Worm (Caenorhabditis elegans) whole organism, late embryonic: ENCODE measurements around the gene pxl-1.

ENCODE experiments used
- C08G9.2 ChIP-seq: sonication (generic microtip); optimal IDR thresholded peaks from 2 replicates; lab custom pipeline; 2016; ENCODE audit warnings: mild to moderate bottlenecking, missing genetic modification characterization, moderate library complexity, missing compliant biosample characterization
- C38D4.7 ChIP-seq: fragments of 200-800 bp; sonication (Bioruptor generic); optimal IDR thresholded peaks from 2 replicates; lab custom pipeline; 2018; ENCODE audit warnings: mild to moderate bottlenecking, missing genetic modification characterization, moderate library complexity, missing compliant biosample characterization
- F13H6.1 ChIP-seq: sonication (generic microtip); optimal IDR thresholded peaks from 2 replicates; lab custom pipeline; 2016; ENCODE audit warnings: missing genetic modification characterization, missing compliant biosample characterization
- K09A11.1 ChIP-seq: sonication (generic microtip); optimal IDR thresholded peaks from 2 replicates; lab custom pipeline; 2017; ENCODE audit warnings: antibody characterized with exemption, mild to moderate bottlenecking, missing genetic modification characterization, missing compliant biosample characterization; ENCODE audit not compliant: insufficient read depth
- Y22D7AL.16 ChIP-seq: sonication (generic microtip); optimal IDR thresholded peaks from 2 replicates; lab custom pipeline; 2016; ENCODE audit warnings: missing genetic modification characterization, missing compliant biosample characterization
- ahr-1 ChIP-seq: sonication (generic microtip); optimal IDR thresholded peaks from 2 replicates; lab custom pipeline; 2016; ENCODE audit warnings: missing genetic modification characterization, missing compliant biosample characterization
- ama-1 ChIP-seq: fragments of 150-350 bp; optimal IDR thresholded peaks from 2 replicates; lab custom pipeline; 2014
- ceh-14 ChIP-seq: sonication (generic microtip); optimal IDR thresholded peaks from 2 replicates; lab custom pipeline; 2016; ENCODE audit warnings: missing genotype, missing genetic modification characterization, missing compliant biosample characterization
- ceh-18 ChIP-seq: sonication (generic microtip); optimal IDR thresholded peaks from 2 replicates; lab custom pipeline; 2016; ENCODE audit warnings: missing genetic modification characterization, missing compliant biosample characterization
- ceh-19 ChIP-seq: fragments of 200-800 bp; sonication (Bioruptor generic); optimal IDR thresholded peaks from 2 replicates; lab custom pipeline; 2018; ENCODE audit warnings: mild to moderate bottlenecking, missing genetic modification characterization, missing compliant biosample characterization
- ceh-22 ChIP-seq: sonication (generic microtip); optimal IDR thresholded peaks from 2 replicates; lab custom pipeline; 2017; ENCODE audit warnings: missing biosample characterization, missing genetic modification characterization
- ceh-24 ChIP-seq: sonication (generic microtip); optimal IDR thresholded peaks from 2 replicates; lab custom pipeline; 2016; ENCODE audit warnings: mild to moderate bottlenecking, missing genetic modification characterization, missing compliant biosample characterization
- ceh-30 ChIP-seq: fragments of 150-350 bp; optimal IDR thresholded peaks from 2 replicates; lab custom pipeline; 2014; ENCODE audit warnings: missing biosample characterization, missing genetic modification characterization
- ceh-31 ChIP-seq: sonication (generic microtip); optimal IDR thresholded peaks from 2 replicates; lab custom pipeline; 2016; ENCODE audit warnings: missing genetic modification characterization, missing compliant biosample characterization
- ceh-48 ChIP-seq: sonication (generic microtip); optimal IDR thresholded peaks from 2 replicates; lab custom pipeline; 2016; ENCODE audit warnings: missing genetic modification characterization, inconsistent platforms, missing compliant biosample characterization
- ceh-6 ChIP-seq: fragments of 200-800 bp; sonication (Bioruptor generic); optimal IDR thresholded peaks from 2 replicates; lab custom pipeline; 2018; ENCODE audit warnings: mild to moderate bottlenecking, missing genetic modification characterization, missing compliant biosample characterization
- che-1 ChIP-seq: sonication (generic microtip); optimal IDR thresholded peaks from 2 replicates; lab custom pipeline; 2016; ENCODE audit warnings: mild to moderate bottlenecking, missing genetic modification characterization, missing compliant biosample characterization
- dmd-4 ChIP-seq: sonication (generic microtip); optimal IDR thresholded peaks from 2 replicates; lab custom pipeline; 2016; ENCODE audit warnings: borderline replicate concordance, missing genetic modification characterization, missing compliant biosample characterization
- ets-4 ChIP-seq: sonication (generic microtip); optimal IDR thresholded peaks from 2 replicates; lab custom pipeline; 2016; ENCODE audit warnings: missing genetic modification characterization, missing compliant biosample characterization
- eyg-1 ChIP-seq: sonication (generic microtip); optimal IDR thresholded peaks from 2 replicates; lab custom pipeline; 2016; ENCODE audit warnings: missing genotype, missing genetic modification characterization, missing compliant biosample characterization
- fax-1 ChIP-seq: sonication (generic microtip); optimal IDR thresholded peaks from 2 replicates; lab custom pipeline; 2016; ENCODE audit warnings: missing genotype, missing genetic modification characterization, missing compliant biosample characterization
- fkh-10 ChIP-seq: fragments of 150-350 bp; optimal IDR thresholded peaks from 2 replicates; lab custom pipeline; 2014; ENCODE audit warnings: missing biosample characterization, missing genetic modification reagents, missing genetic modification characterization
- fkh-6 ChIP-seq: sonication (generic microtip); optimal IDR thresholded peaks from 2 replicates; lab custom pipeline; 2016; ENCODE audit warnings: missing genetic modification characterization, missing compliant biosample characterization
- hlh-13 ChIP-seq: fragments of 200-800 bp; sonication (Bioruptor generic); optimal IDR thresholded peaks from 2 replicates; lab custom pipeline; 2018; ENCODE audit warnings: mild to moderate bottlenecking, missing genetic modification characterization, missing compliant biosample characterization
- hlh-15 ChIP-seq: sonication (generic microtip); optimal IDR thresholded peaks from 2 replicates; lab custom pipeline; 2016; ENCODE audit warnings: missing genetic modification characterization, missing compliant biosample characterization
- hlh-30 ChIP-seq: sonication (generic microtip); optimal IDR thresholded peaks from 2 replicates; lab custom pipeline; 2017; ENCODE audit warnings: antibody characterized with exemption, missing genetic modification characterization, missing compliant biosample characterization; ENCODE audit not compliant: insufficient read depth
- hlh-6 ChIP-seq: sonication (generic microtip); optimal IDR thresholded peaks from 2 replicates; lab custom pipeline; 2016; ENCODE audit warnings: missing genotype, missing genetic modification characterization, missing compliant biosample characterization
- lim-6 ChIP-seq: sonication (generic microtip); optimal IDR thresholded peaks from 2 replicates; lab custom pipeline; 2016; ENCODE audit warnings: missing genetic modification characterization, missing compliant biosample characterization
- nfya-1 ChIP-seq: sonication (generic microtip); optimal IDR thresholded peaks from 2 replicates; lab custom pipeline; 2017; ENCODE audit warnings: missing genetic modification characterization, mild to moderate bottlenecking, missing compliant biosample characterization, antibody characterized with exemption, moderate library complexity
- npax-4 ChIP-seq: sonication (generic microtip); optimal IDR thresholded peaks from 2 replicates; lab custom pipeline; 2016; ENCODE audit warnings: missing genetic modification characterization, missing compliant biosample characterization
- odd-2 ChIP-seq: sonication (generic microtip); optimal IDR thresholded peaks from 2 replicates; lab custom pipeline; 2017; ENCODE audit warnings: antibody characterized with exemption, mild to moderate bottlenecking, missing genetic modification characterization, missing compliant biosample characterization
- pag-3 ChIP-seq: sonication (generic microtip); optimal IDR thresholded peaks from 2 replicates; lab custom pipeline; 2016; ENCODE audit warnings: missing compliant biosample characterization, missing genetic modification characterization, borderline replicate concordance
- pax-1 ChIP-seq: fragments of 150-350 bp; optimal IDR thresholded peaks from 2 replicates; lab custom pipeline; 2014; ENCODE audit warnings: missing biosample characterization, missing genetic modification characterization
- pqm-1 ChIP-seq: sonication (generic microtip); optimal IDR thresholded peaks from 2 replicates; lab custom pipeline; 2016; ENCODE audit warnings: missing genetic modification characterization, missing compliant biosample characterization
- rnt-1 ChIP-seq: sonication (generic microtip); optimal IDR thresholded peaks from 2 replicates; lab custom pipeline; 2016; ENCODE audit warnings: missing genetic modification characterization, missing compliant biosample characterization
- sox-4 ChIP-seq: sonication (generic microtip); optimal IDR thresholded peaks from 2 replicates; lab custom pipeline; 2017; ENCODE audit warnings: mild to moderate bottlenecking, missing genetic modification characterization, inconsistent platforms, missing compliant biosample characterization
- syd-9 ChIP-seq: sonication (generic microtip); optimal IDR thresholded peaks from 2 replicates; lab custom pipeline; 2016; ENCODE audit warnings: mild to moderate bottlenecking, missing genetic modification characterization, moderate library complexity, missing compliant biosample characterization
- tbx-2 ChIP-seq: sonication (generic microtip); optimal IDR thresholded peaks from 2 replicates; lab custom pipeline; 2016; ENCODE audit warnings: missing genetic modification characterization, missing compliant biosample characterization
- tbx-7 ChIP-seq: sonication (generic microtip); optimal IDR thresholded peaks from 2 replicates; lab custom pipeline; 2016; ENCODE audit warnings: missing genotype, missing genetic modification characterization, missing compliant biosample characterization
- unc-3 ChIP-seq, 2 experiments: fragments of 200-800 bp in 1 of 2; sonication (Bioruptor generic) in 1 of 2; sonication (generic microtip) in 1 of 2; conservative IDR thresholded peaks in 1 of 2; optimal IDR thresholded peaks in 1 of 2; 2 replicates each; pipeline versions ENCODE4 v1.3.6 to Lab custom; 2016 to 2022; ENCODE audit warnings: missing compliant biosample characterization in 2 of 2, missing genetic modification characterization in 2 of 2, missing genetic modification reagents in 1 of 2
- unc-42 ChIP-seq: sonication (generic microtip); optimal IDR thresholded peaks from 2 replicates; lab custom pipeline; 2016; ENCODE audit warnings: missing genotype, missing genetic modification characterization, missing compliant biosample characterization
- unc-86 ChIP-seq: sonication (generic microtip); optimal IDR thresholded peaks from 2 replicates; lab custom pipeline; 2016; ENCODE audit warnings: missing genetic modification characterization, missing compliant biosample characterization
- zip-5 ChIP-seq: sonication (generic microtip); optimal IDR thresholded peaks from 2 replicates; lab custom pipeline; 2016; ENCODE audit warnings: missing genetic modification characterization, missing compliant biosample characterization
- ztf-16 ChIP-seq: sonication (generic microtip); optimal IDR thresholded peaks from 2 replicates; lab custom pipeline; 2017; ENCODE audit warnings: missing genetic modification characterization, missing compliant biosample characterization

The pxl-1 gene

ce11 chrIII:5884459-5884858, 11.4 kb downstream of the pxl-1 start:
- TF ChIP-seq hlh-6 (tag; lab: Kevin White, UChicago) (no peak), fkh-6 (tag; lab: Kevin White, UChicago) (no peak), lim-6 (tag; lab: Kevin White, UChicago) (no peak), C38D4.7 (no peak), K09A11.1 (no peak), pag-3 (no peak), hlh-30 (tag; lab: Kevin White, UChicago) (no peak), tbx-2 (tag; lab: Kevin White, UChicago) (no peak), ceh-18 (tag; lab: Kevin White, UChicago) (no peak), unc-42 (tag; lab: Kevin White, UChicago) (no peak), ama-1 (lab: Kevin White, UChicago) (no peak), rnt-1 (tag; lab: Kevin White, UChicago) (no peak), ztf-16 (tag; lab: Kevin White, UChicago) (no peak), syd-9 (tag; lab: Kevin White, UChicago) (no peak), hlh-13 (GFP tag; lab: Kevin White, UChicago) (no peak), fkh-10 (GFP tag; lab: Kevin White, UChicago) (no peak), tbx-7 (tag; lab: Kevin White, UChicago) (no peak)

DNA sequence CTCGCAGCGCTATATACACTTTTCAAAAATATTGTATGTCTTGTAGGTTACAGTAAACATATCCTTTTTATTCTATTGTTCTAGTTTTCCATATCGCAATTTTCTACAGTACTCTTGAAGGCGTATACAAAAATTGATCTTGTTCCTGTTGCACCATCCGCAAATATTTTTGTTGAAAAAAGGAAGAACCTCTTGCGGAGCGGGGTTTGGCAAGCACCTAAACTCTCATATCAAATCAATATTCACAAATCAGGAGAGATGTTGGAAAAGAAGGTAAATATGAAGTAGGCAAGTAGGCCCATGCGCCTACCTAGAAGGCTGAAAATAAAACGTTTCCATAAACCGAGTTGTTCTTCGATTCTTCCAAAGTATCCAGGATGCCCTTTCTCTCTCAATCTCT, 11.8 kb downstream of the pxl-1 start, which contains the start of gene C28H8.5:
Gene C28H8.5, plus strand, starts transcription at position 301 of the 400 bp plus-strand sequence.
- TF ChIP-seq zip-5: no peak
- TF ChIP-seq unc-3 (GFP tag; conservative IDR thresholded peaks at IDR 0.05; lab: Robert Waterston, UW): no peak
- TF ChIP-seq unc-3 (tag; optimal IDR thresholded peaks at IDR 0.05; lab: Kevin White, UChicago): no peak
- no peak for TF ChIP-seq che-1 (tag; lab: Kevin White, UChicago)
- TF ChIP-seq eyg-1: no peak
- no peak for TF ChIP-seq K09A11.1
- TF ChIP-seq unc-86: no peak
- TF ChIP-seq odd-2: no peak
- TF ChIP-seq ceh-14 (tag; lab: Kevin White, UChicago): no peak
- TF ChIP-seq pax-1: no peak
- no peak for TF ChIP-seq syd-9 (tag; lab: Kevin White, UChicago)
- no peak for TF ChIP-seq ceh-31 (tag; lab: Kevin White, UChicago)
- TF ChIP-seq fax-1 (tag; lab: Kevin White, UChicago): no peak
- no peak for TF ChIP-seq ztf-16 (tag; lab: Kevin White, UChicago)
- no peak for TF ChIP-seq ceh-24
- TF ChIP-seq Y22D7AL.16 (tag; lab: Kevin White, UChicago): no peak
- no peak for TF ChIP-seq hlh-15 (tag; lab: Kevin White, UChicago)
- no peak for TF ChIP-seq ceh-48 (tag; lab: Kevin White, UChicago)
- no peak for TF ChIP-seq F13H6.1 (tag; lab: Kevin White, UChicago)
- no peak for TF ChIP-seq hlh-30 (tag; lab: Kevin White, UChicago)

- TF ChIP-seq dmd-4: no peak
- TF ChIP-seq fkh-6 (tag; lab: Kevin White, UChicago): no peak
Measured at ce11 chrIII:5883517-5883916, 12.3 kb downstream of the pxl-1 start.

- TF ChIP-seq ceh-30 (tag; lab: Kevin White, UChicago) (no peak), hlh-13 (GFP tag; lab: Kevin White, UChicago) (no peak), ahr-1 (tag; lab: Kevin White, UChicago) (no peak), sox-4 (tag; lab: Kevin White, UChicago) (no peak), pqm-1 (tag; lab: Kevin White, UChicago) (no peak), C08G9.2 (tag; lab: Kevin White, UChicago) (no peak), K09A11.1 (no peak), npax-4 (tag; lab: Kevin White, UChicago) (no peak), ets-4 (no peak), zip-5 (no peak), ceh-19 (GFP tag; lab: Kevin White, UChicago) (no peak), C38D4.7 (no peak), ceh-22 (tag; lab: Kevin White, UChicago) (no peak), ceh-6 (no peak), hlh-6 (tag; lab: Kevin White, UChicago) (no peak), nfya-1 (tag; lab: Kevin White, UChicago) (no peak)
- TF ChIP-seq, all 69 proteins: peak for 0
Measured at ce11 chrIII:5882823-5883222, 13.0 kb downstream of the pxl-1 start, which contains the start of gene F01F1.14. Gene F01F1.14 (minus strand): TSS chrIII:5882923.
